Worm (Caenorhabditis elegans): ENCODE data around the gene nspe-5.
A peak's percentile ranks its signal among the peaks of the same experiment; 100 is the strongest.

Gene nspe-5

ce11 chrII:12628566-12628965 lies at the start of gene nspe-5:
nspe-5 (plus strand) TSS chrII:12628866.
- TF ChIP-seq ceh-27 (GFP tag; optimal IDR thresholded peaks at IDR 0.05) (no peak), ceh-40 (GFP tag; IDR thresholded peaks at IDR 0.05) (no peak), ztf-26 (tag; optimal IDR thresholded peaks at IDR 0.05) (no peak), hlh-26 (GFP tag; conservative IDR thresholded peaks at IDR 0.05) (no peak), pbrm-1 (GFP tag; IDR thresholded peaks at IDR 0.05) (no peak)

DNA sequence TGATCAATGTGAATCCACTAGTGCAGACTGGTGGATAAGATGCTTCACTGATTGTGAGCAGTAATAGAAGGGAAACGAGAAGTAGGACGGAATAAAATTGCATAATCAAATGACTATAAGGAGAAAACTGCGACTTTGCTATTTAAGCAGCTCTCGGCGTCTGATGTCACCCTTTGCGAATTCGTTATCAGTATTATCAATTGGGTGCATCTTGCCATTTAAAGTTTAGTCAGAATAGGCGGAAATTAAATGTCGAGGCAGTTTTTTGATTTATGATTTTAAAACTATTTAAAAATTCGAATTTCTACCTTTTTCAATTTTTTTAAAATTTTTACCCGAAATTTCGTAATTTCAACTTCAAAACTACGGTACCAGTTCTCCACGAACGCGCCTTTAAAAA lies 47.7 kb upstream of the nspe-5 start, which contains the start of gene clec-4:
Gene clec-4 (minus strand): TSS at position 162 of the 400 bp plus-strand sequence.
- peak; percentile 45 for TF ChIP-seq nhr-80 (tag; optimal IDR thresholded peaks at IDR 0.05)
- TF ChIP-seq zfh-2 (GFP tag; conservative IDR thresholded peaks at IDR 0.05) = no peak
- TF ChIP-seq ztf-28 (GFP tag; IDR thresholded peaks at IDR 0.05) = no peak
- no peak for TF ChIP-seq lag-1 (GFP tag; IDR thresholded peaks at IDR 0.05)
- TF ChIP-seq lsy-27 (tag; optimal IDR thresholded peaks at IDR 0.05; ENCODE audit: borderline replicate concordance, insufficient read depth) = no peak
- no peak for TF ChIP-seq ama-1 (optimal IDR thresholded peaks at IDR 0.05)
- no peak for TF ChIP-seq ama-1 (GFP tag; optimal IDR thresholded peaks at IDR 0.05)
- TF ChIP-seq let-607 (tag; optimal IDR thresholded peaks at IDR 0.05) = no peak
- TF ChIP-seq egrh-3 (GFP tag; IDR thresholded peaks at IDR 0.05) = no peak
- no peak for TF ChIP-seq bed-2 (GFP tag; IDR thresholded peaks at IDR 0.05)

DNA sequence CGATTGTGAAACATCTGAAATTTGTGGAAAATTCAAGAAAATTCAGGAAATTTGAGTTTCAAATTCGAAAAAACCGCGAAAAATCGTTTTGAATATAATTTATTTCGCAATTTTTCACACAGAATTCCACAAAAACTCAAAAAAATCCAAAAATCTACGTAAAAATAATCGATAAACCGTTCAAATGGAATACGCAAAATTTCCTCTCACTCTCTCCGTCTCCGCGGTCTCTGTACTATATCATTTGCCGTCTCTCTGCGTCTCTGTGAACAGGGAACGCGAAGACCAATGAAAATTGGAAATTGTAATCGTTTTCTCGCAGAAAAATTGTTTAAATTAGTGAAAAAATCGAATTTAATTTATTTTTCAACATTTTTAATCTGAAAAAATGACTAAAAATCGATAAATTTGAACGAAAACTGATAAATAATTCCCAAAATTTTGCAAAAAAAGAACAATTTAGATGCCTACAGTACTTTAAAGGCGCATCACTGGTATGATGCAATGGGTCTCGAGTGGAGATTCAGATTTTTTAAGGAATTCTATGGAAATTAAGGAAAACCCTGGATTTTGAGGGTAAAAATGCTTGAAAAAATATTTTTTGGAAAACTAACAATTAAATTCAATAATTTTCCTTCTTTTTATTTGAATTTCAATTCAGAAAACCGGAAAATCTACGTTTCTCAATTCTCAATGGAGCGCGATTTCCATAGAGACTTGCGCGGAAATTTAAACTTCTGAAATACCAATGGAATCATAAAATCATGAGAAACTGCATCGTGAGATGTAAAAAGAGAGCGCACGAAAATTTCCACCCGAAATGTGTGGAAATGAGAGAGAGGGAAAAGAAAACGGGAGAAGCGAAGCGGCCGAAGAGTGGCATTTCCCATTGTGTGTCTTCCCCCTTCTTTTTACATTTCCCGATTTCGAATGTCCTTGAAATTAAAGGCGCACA lies 24.7 kb upstream of the nspe-5 start, which contains the start of the genes ceh-100 and lips-15:
Gene ceh-100 (minus strand): TSS at position 14 of the 955 bp plus-strand sequence.
Gene lips-15 (plus strand): TSS at position 720 of the 955 bp plus-strand sequence.
- TF ChIP-seq mes-4 (tag; optimal IDR thresholded peaks at IDR 0.05) (no peak), D2030.7 (GFP tag; IDR thresholded peaks at IDR 0.05) (peak; percentile 46; the same call in 1 of the 2 replicates), madf-8 (GFP tag; conservative IDR thresholded peaks at IDR 0.05) (0 out of 2 replicates have a peak, but pooled peaks have one; percentile 12), ceh-100 (GFP tag; IDR thresholded peaks at IDR 0.05) (peak; percentile 37; the same call in 1 of the 2 replicates), F10E7.11 (tag; optimal IDR thresholded peaks at IDR 0.05) (no peak), F23B12.7 (tag; optimal IDR thresholded peaks at IDR 0.05; ENCODE audit: insufficient read depth) (no peak), lin-54 (GFP tag; optimal IDR thresholded peaks at IDR 0.05) (peak; percentile 27), ceh-91 (GFP tag; IDR thresholded peaks at IDR 0.05) (0 out of 2 replicates have a peak, but pooled peaks have one; percentile 17), hmg-1.2 (GFP tag; IDR thresholded peaks at IDR 0.05) (peak; percentile 96), xnd-1 (tag; optimal IDR thresholded peaks at IDR 0.05) (peak; percentile 72), akir-1 (GFP tag; optimal IDR thresholded peaks at IDR 0.05) (no peak), efl-1 (GFP tag; optimal IDR thresholded peaks at IDR 0.05) (peak; percentile 28), F33H1.4 (GFP tag; IDR thresholded peaks at IDR 0.05) (peak; percentile 80), aptf-3 (GFP tag; IDR thresholded peaks at IDR 0.05) (no peak), K12H6.12 (tag; optimal IDR thresholded peaks at IDR 0.05) (no peak), bed-1 (GFP tag; IDR thresholded peaks at IDR 0.05) (no peak), Y53F4B.3 (GFP tag; IDR thresholded peaks at IDR 0.05) (no peak), mcd-1 (GFP tag; IDR thresholded peaks at IDR 0.05) (peak; percentile 13; the same call in 1 of the 2 replicates), gei-17 (GFP tag; optimal IDR thresholded peaks at IDR 0.05) (no peak), ceh-58 (GFP tag; IDR thresholded peaks at IDR 0.05) (no peak), lsl-1 (GFP tag; optimal IDR thresholded peaks at IDR 0.05) (peak; percentile 84)

Measured in whole organism, young adult.